Worm (Caenorhabditis elegans): ENCODE data around the gene Y26G10.4.

DNA sequence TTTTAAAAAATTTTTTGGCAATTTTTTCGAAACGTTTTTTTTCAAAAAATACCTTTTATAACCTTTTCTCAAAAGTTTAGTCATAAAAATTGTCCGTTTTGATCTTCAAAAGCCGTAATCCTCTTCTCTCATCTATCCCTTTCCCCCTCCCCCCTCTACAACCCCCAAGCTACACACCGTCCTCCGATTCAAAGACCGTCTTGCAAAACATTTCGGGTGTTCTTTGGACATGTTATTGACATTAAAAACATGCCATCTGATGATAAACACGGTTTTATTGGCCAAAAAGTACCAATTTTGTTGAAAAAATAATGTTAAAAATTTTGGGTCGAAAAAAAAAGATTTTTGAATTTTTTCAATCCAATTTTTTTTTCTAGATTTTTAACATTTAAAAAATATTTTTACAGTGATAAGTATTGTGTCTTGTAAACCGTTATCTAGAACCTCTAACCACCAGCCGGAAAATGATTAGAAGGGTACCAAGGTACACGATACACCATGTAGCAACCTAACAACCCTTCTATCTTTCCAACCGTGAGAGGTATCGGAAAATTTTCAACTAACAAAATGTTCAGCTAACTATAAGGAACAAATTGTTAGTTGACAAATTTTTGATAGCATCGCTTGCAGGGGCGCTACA lies 24.3 kb upstream of the Y26G10.4 start:
- no peak for TF ChIP-seq nhr-11 (tag; optimal IDR thresholded peaks at IDR 0.05)
- no peak for TF ChIP-seq snpc-4 (tag; optimal IDR thresholded peaks at IDR 0.05)
- TF ChIP-seq unc-39 (tag; optimal IDR thresholded peaks at IDR 0.05): no peak
- no peak for TF ChIP-seq ztf-11 (tag; optimal IDR thresholded peaks at IDR 0.05)
- TF ChIP-seq nhr-23 (tag; optimal IDR thresholded peaks at IDR 0.05): no peak
- TF ChIP-seq mab-5 (tag; optimal IDR thresholded peaks at IDR 0.05): no peak
- TF ChIP-seq nhr-10 (tag; optimal IDR thresholded peaks at IDR 0.05): no peak
- no peak for TF ChIP-seq fos-1 (tag; optimal IDR thresholded peaks at IDR 0.05)
- no peak for TF ChIP-seq unc-62 (GFP tag; optimal IDR thresholded peaks at IDR 0.05)
- TF ChIP-seq nhr-237 (tag; optimal IDR thresholded peaks at IDR 0.05): no peak
- TF ChIP-seq lsy-2 (tag; optimal IDR thresholded peaks at IDR 0.05): no peak
- no peak for TF ChIP-seq nhr-25 (tag; optimal IDR thresholded peaks at IDR 0.05)
- TF ChIP-seq skn-1 (tag; optimal IDR thresholded peaks at IDR 0.05): no peak
- no peak for TF ChIP-seq ztf-4 (tag; optimal IDR thresholded peaks at IDR 0.05)
